Worm (Caenorhabditis elegans) whole organism, mixed stage, embryonic: ENCODE data around the gene prcc-1.

ENCODE experiments used
- lsy-2 ChIP-seq: fragments of 150-350 bp; optimal IDR thresholded peaks from 2 replicates; lab custom pipeline; 2014; ENCODE audit warnings: missing biosample characterization, missing genetic modification characterization
- nhr-237 ChIP-seq: fragments of 150-350 bp; optimal IDR thresholded peaks from 2 replicates; lab custom pipeline; 2014; ENCODE audit warnings: missing biosample characterization, missing genetic modification characterization
- nhr-76 ChIP-seq: sonication (generic microtip); optimal IDR thresholded peaks from 2 replicates; lab custom pipeline; 2017; ENCODE audit warnings: missing biosample characterization, missing genetic modification characterization
- pha-4 ChIP-seq: fragments of 150-350 bp; optimal IDR thresholded peaks from 2 replicates; lab custom pipeline; 2018; ENCODE audit warnings: missing biosample characterization, missing genetic modification reagents, missing genetic modification characterization

- TF ChIP-seq lsy-2 (tag; lab: Kevin White, UChicago) (no peak), nhr-237 (tag; lab: Kevin White, UChicago) (no peak), pha-4 (tag; lab: Kevin White, UChicago) (no peak), nhr-76 (no peak)
Observed at ce11 chrIV:13075625-13076252, 17.9 kb downstream of the prcc-1 start.
